Worm (Caenorhabditis elegans): ENCODE measurements around the gene ostf-4.

- no peak for TF ChIP-seq ref-2 (tag; optimal IDR thresholded peaks at IDR 0.05)
- no peak for TF ChIP-seq C08G9.2 (tag; optimal IDR thresholded peaks at IDR 0.05)
Measured at ce11 chrIII:10339949-10340348, 21.6 kb upstream of the ostf-4 start.

Measured in whole organism, late embryonic.